Worm (Caenorhabditis elegans) whole organism, L4 larva: ENCODE results near the gene srtx-1.
A peak's percentile ranks its signal among the peaks of the same experiment; 100 is the strongest.

Experiments used
- F10B5.3 ChIP-seq: sonication (generic microtip); optimal IDR thresholded peaks from 2 replicates; lab custom pipeline; 2016; ENCODE audit warnings: mild to moderate bottlenecking, missing genetic modification characterization, missing compliant biosample characterization
- F37D6.2 ChIP-seq: sonication (generic microtip); optimal IDR thresholded peaks from 2 replicates; lab custom pipeline; 2016; ENCODE audit warnings: mild to moderate bottlenecking, missing genetic modification characterization, missing compliant biosample characterization
- F44E2.7 ChIP-seq: fragments of 200-800 bp; sonication (Bioruptor generic); IDR thresholded peaks from 2 replicates; pipeline ENCODE4 v2.1.2; 2022; ENCODE audit warnings: missing genetic modification characterization, missing compliant biosample characterization
- F49E8.2 ChIP-seq: sonication (generic microtip); optimal IDR thresholded peaks from 2 replicates; lab custom pipeline; 2016; ENCODE audit warnings: missing compliant biosample characterization, mild to moderate bottlenecking, missing genetic modification characterization, borderline replicate concordance
- T20F7.1 ChIP-seq: fragments of 200-800 bp; sonication (Bioruptor generic); optimal IDR thresholded peaks from 2 replicates; lab custom pipeline; 2018; ENCODE audit warnings: mild to moderate bottlenecking, missing genetic modification characterization, missing compliant biosample characterization
- Y105C5A.15 ChIP-seq: fragments of 200-800 bp; sonication (Bioruptor generic); IDR thresholded peaks from 2 replicates; pipeline ENCODE4 v1.3.6; 2022; ENCODE audit warnings: missing genetic modification characterization, missing compliant biosample characterization
- Y48G9A.11 ChIP-seq: fragments of 200-800 bp; sonication (Bioruptor generic); IDR thresholded peaks from 2 replicates; pipeline ENCODE4 v1.3.6; 2022; ENCODE audit warnings: missing genetic modification reagents, missing genetic modification characterization, missing compliant biosample characterization
- Y5F2A.4 ChIP-seq: fragments of 200-800 bp; sonication (Bioruptor generic); optimal IDR thresholded peaks from 2 replicates; lab custom pipeline; 2018; ENCODE audit warnings: mild to moderate bottlenecking, missing genetic modification characterization, missing compliant biosample characterization
- Y75B8A.6 ChIP-seq: fragments of 200-800 bp; sonication (Bioruptor generic); IDR thresholded peaks from 2 replicates; pipeline ENCODE4 v1.3.6; 2022; ENCODE audit warnings: missing genetic modification reagents, missing genetic modification characterization, missing compliant biosample characterization
- ZK546.5 ChIP-seq, 2 experiments: sonication (generic microtip); optimal IDR thresholded peaks; 2 replicates each; lab custom pipeline; 2017; ENCODE audit warnings: missing biosample characterization in 2 of 2, missing genetic modification characterization in 2 of 2
- aha-1 ChIP-seq: fragments of 150-350 bp; peaks from one replicate; lab custom pipeline; 2014; ENCODE audit warnings: missing biosample characterization, missing genetic modification characterization
- aly-2 ChIP-seq: sonication (generic microtip); optimal IDR thresholded peaks from 2 replicates; lab custom pipeline; 2018; ENCODE audit warnings: missing biosample characterization, missing genetic modification characterization
- ama-1 ChIP-seq: fragments of 150-350 bp; optimal IDR thresholded peaks from 2 replicates; lab custom pipeline; 2014; ENCODE audit warnings: inconsistent platforms, mixed read lengths
- arid-1 ChIP-seq: fragments of 200-800 bp; sonication (Bioruptor generic); conservative IDR thresholded peaks from 2 replicates; pipeline ENCODE4 v1.3.6; 2022; ENCODE audit warnings: missing genetic modification reagents, missing genetic modification characterization, missing compliant biosample characterization
- ceh-32 ChIP-seq: sonication (generic microtip); optimal IDR thresholded peaks from 2 replicates; lab custom pipeline; 2016; ENCODE audit warnings: mild to moderate bottlenecking, missing genetic modification characterization, missing compliant biosample characterization; ENCODE audit not compliant: poor library complexity
- ceh-44 ChIP-seq: fragments of 200-800 bp; sonication (Bioruptor generic); IDR thresholded peaks from 2 replicates; pipeline ENCODE4 v1.3.6; 2022; ENCODE audit warnings: missing genetic modification reagents, missing genetic modification characterization, missing compliant biosample characterization
- ceh-62 ChIP-seq: sonication (generic microtip); optimal IDR thresholded peaks from 2 replicates; lab custom pipeline; 2017; ENCODE audit warnings: missing biosample characterization, missing genetic modification characterization
- ceh-82 ChIP-seq: sonication (generic microtip); optimal IDR thresholded peaks from 2 replicates; lab custom pipeline; 2017; ENCODE audit warnings: missing biosample characterization, missing genetic modification characterization
- cey-2 ChIP-seq: sonication (generic microtip); optimal IDR thresholded peaks from 3 replicates; lab custom pipeline; 2017; ENCODE audit warnings: missing genetic modification characterization, mild to moderate bottlenecking, missing compliant biosample characterization, antibody characterized with exemption, borderline replicate concordance; ENCODE audit not compliant: insufficient read depth
- daf-12 ChIP-seq: fragments of 150-350 bp; optimal IDR thresholded peaks from 2 replicates; lab custom pipeline; 2014; ENCODE audit warnings: missing biosample characterization, missing genetic modification reagents, missing genetic modification characterization
- dmd-6 ChIP-seq: fragments of 200-800 bp; sonication (Bioruptor generic); IDR thresholded peaks from 2 replicates; pipeline ENCODE4 v1.3.6; 2022; ENCODE audit warnings: missing genetic modification reagents, missing genetic modification characterization, missing compliant biosample characterization
- duxl-1 ChIP-seq: sonication (generic microtip); optimal IDR thresholded peaks from 2 replicates; lab custom pipeline; 2016; ENCODE audit warnings: mild to moderate bottlenecking, missing genetic modification characterization, moderate library complexity, missing compliant biosample characterization; ENCODE audit not compliant: poor library complexity
- fkh-10 ChIP-seq: fragments of 150-350 bp; optimal IDR thresholded peaks from 2 replicates; lab custom pipeline; 2014; ENCODE audit warnings: missing biosample characterization, missing genetic modification reagents, missing genetic modification characterization
- gei-8 ChIP-seq: fragments of 200-800 bp; sonication (Bioruptor generic); optimal IDR thresholded peaks from 2 replicates; lab custom pipeline; 2018; ENCODE audit warnings: mild to moderate bottlenecking, missing genetic modification characterization, missing compliant biosample characterization
- hlh-30 ChIP-seq: sonication (generic microtip); optimal IDR thresholded peaks from 2 replicates; lab custom pipeline; 2017; ENCODE audit warnings: antibody characterized with exemption, mild to moderate bottlenecking, missing genetic modification characterization, missing compliant biosample characterization; ENCODE audit not compliant: insufficient read depth
- lim-7 ChIP-seq: fragments of 200-800 bp; sonication (Bioruptor generic); IDR thresholded peaks from 2 replicates; pipeline ENCODE4 v1.3.6; 2022; ENCODE audit warnings: missing genetic modification characterization, missing compliant biosample characterization
- lin-1 ChIP-seq: fragments of 200-800 bp; sonication (Bioruptor generic); IDR thresholded peaks from 2 replicates; pipeline ENCODE4 v1.3.6; 2022; ENCODE audit warnings: missing genetic modification reagents, missing genetic modification characterization, missing compliant biosample characterization
- lin-15B ChIP-seq: fragments of 150-350 bp; sonication (generic microtip); optimal IDR thresholded peaks from 3 replicates; lab custom pipeline; 2014; ENCODE audit warnings: missing biosample characterization, missing genetic modification characterization
- lin-29 ChIP-seq: fragments of 200-800 bp; sonication (Bioruptor generic); IDR thresholded peaks from 2 replicates; pipeline ENCODE4 v1.3.6; 2022; ENCODE audit warnings: missing genetic modification reagents, missing genetic modification characterization, missing compliant biosample characterization
- lin-38 ChIP-seq: fragments of 200-800 bp; sonication (Bioruptor generic); IDR thresholded peaks from 2 replicates; pipeline ENCODE4 v1.3.6; 2022; ENCODE audit warnings: missing genetic modification reagents, missing genetic modification characterization, missing compliant biosample characterization
- lin-39 ChIP-seq: fragments of 150-350 bp; optimal IDR thresholded peaks from 2 replicates; lab custom pipeline; 2014; ENCODE audit warnings: missing biosample characterization, missing genetic modification reagents, missing genetic modification characterization
- madf-5 ChIP-seq, 2 experiments: fragments of 200-800 bp; sonication (Bioruptor generic); IDR thresholded peaks; 2 replicates each; pipeline ENCODE4 v1.3.6; 2022; ENCODE audit warnings: missing compliant biosample characterization in 2 of 2, missing genetic modification characterization in 2 of 2
- mdt-29 ChIP-seq: fragments of 200-800 bp; sonication (Bioruptor generic); IDR thresholded peaks from 2 replicates; pipeline ENCODE4 v1.3.6; 2022; ENCODE audit warnings: missing genetic modification reagents, missing genetic modification characterization, missing compliant biosample characterization
- mes-2 ChIP-seq: sonication (generic microtip); optimal IDR thresholded peaks from 2 replicates; lab custom pipeline; 2016; ENCODE audit warnings: missing genotype, mild to moderate bottlenecking, missing genetic modification characterization, missing compliant biosample characterization; ENCODE audit not compliant: poor library complexity, severe bottlenecking
- mxl-2 ChIP-seq: fragments of 200-800 bp; sonication (Bioruptor generic); conservative IDR thresholded peaks from 2 replicates; pipeline ENCODE4 v1.3.6; 2022; ENCODE audit warnings: missing genetic modification reagents, missing genetic modification characterization, missing compliant biosample characterization
- nhr-11 ChIP-seq: fragments of 150-350 bp; optimal IDR thresholded peaks from 2 replicates; lab custom pipeline; 2014; ENCODE audit warnings: missing biosample characterization, missing genetic modification characterization
- nhr-237 ChIP-seq: sonication (generic microtip); optimal IDR thresholded peaks from 2 replicates; lab custom pipeline; 2017; ENCODE audit warnings: missing biosample characterization, missing genetic modification characterization
- nhr-76 ChIP-seq: fragments of 150-350 bp; optimal IDR thresholded peaks from 2 replicates; lab custom pipeline; 2014; ENCODE audit warnings: missing biosample characterization, missing genetic modification characterization
- pha-4 ChIP-seq, 2 experiments: fragments of 150-350 bp in 1 of 2; fragments of 200-800 bp in 1 of 2; sonication (Bioruptor generic) in 1 of 2; IDR thresholded peaks in 1 of 2; optimal IDR thresholded peaks in 1 of 2; 2 replicates each; pipeline versions ENCODE4 v1.3.6 to Lab custom; 2014 to 2022; ENCODE audit warnings: missing genetic modification characterization in 2 of 2, missing genetic modification reagents in 2 of 2, missing biosample characterization in 1 of 2, missing compliant biosample characterization in 1 of 2
- php-3 ChIP-seq: fragments of 200-800 bp; sonication (Bioruptor generic); IDR thresholded peaks from 2 replicates; pipeline ENCODE4 v1.3.6; 2022; ENCODE audit warnings: missing genetic modification reagents, missing genetic modification characterization, missing compliant biosample characterization
- rbr-2 ChIP-seq: sonication (generic microtip); optimal IDR thresholded peaks from 2 replicates; lab custom pipeline; 2016; ENCODE audit warnings: missing genotype, missing genetic modification characterization, missing compliant biosample characterization
- set-16 ChIP-seq: fragments of 200-800 bp; sonication (Bioruptor generic); IDR thresholded peaks from 2 replicates; pipeline ENCODE4 v1.3.6; 2022; ENCODE audit warnings: missing genetic modification reagents, missing genetic modification characterization, missing compliant biosample characterization
- spr-3 ChIP-seq: fragments of 200-800 bp; sonication (Bioruptor generic); optimal IDR thresholded peaks from 2 replicates; lab custom pipeline; 2018; ENCODE audit warnings: mild to moderate bottlenecking, missing genetic modification characterization, missing compliant biosample characterization
- unc-130 ChIP-seq: sonication (generic microtip); optimal IDR thresholded peaks from 2 replicates; lab custom pipeline; 2016; ENCODE audit warnings: missing genetic modification reagents, missing genetic modification characterization, missing compliant biosample characterization
- unc-39 ChIP-seq: sonication (generic microtip); optimal IDR thresholded peaks from 2 replicates; lab custom pipeline; 2017; ENCODE audit warnings: missing biosample characterization, missing genetic modification characterization
- vab-7 ChIP-seq: fragments of 200-800 bp; sonication (Bioruptor generic); IDR thresholded peaks from 2 replicates; pipeline ENCODE4 v1.3.6; 2022; ENCODE audit warnings: missing genetic modification reagents, missing genetic modification characterization, missing compliant biosample characterization
- zag-1 ChIP-seq: fragments of 150-350 bp; optimal IDR thresholded peaks from 2 replicates; lab custom pipeline; 2014; ENCODE audit warnings: missing biosample characterization, missing genetic modification characterization
- zfp-2 ChIP-seq: sonication (generic microtip); optimal IDR thresholded peaks from 2 replicates; lab custom pipeline; 2016; ENCODE audit warnings: mild to moderate bottlenecking, missing genetic modification characterization, missing compliant biosample characterization
- zip-11 ChIP-seq: fragments of 200-800 bp; sonication (Bioruptor generic); IDR thresholded peaks from 2 replicates; pipeline ENCODE4 v1.3.6; 2022; ENCODE audit warnings: missing genetic modification characterization, missing compliant biosample characterization
- zip-2 ChIP-seq: fragments of 150-350 bp; optimal IDR thresholded peaks from 2 replicates; lab custom pipeline; 2014; ENCODE audit warnings: missing biosample characterization, missing genetic modification characterization
- ztf-11 ChIP-seq: fragments of 150-350 bp; optimal IDR thresholded peaks from 2 replicates; lab custom pipeline; 2014; ENCODE audit warnings: missing biosample characterization, missing genetic modification characterization
- ztf-7 ChIP-seq: fragments of 150-350 bp; optimal IDR thresholded peaks from 2 replicates; lab custom pipeline; 2014; ENCODE audit warnings: missing biosample characterization, missing genetic modification characterization

The srtx-1 gene

ce11 chrIV:7402077-7402476, 18.9 kb upstream of the srtx-1 start (continued):
- TF ChIP-seq ceh-62 (tag; lab: Kevin White, UChicago) (no peak), lin-1 (GFP tag; lab: Robert Waterston, UW) (no peak), aha-1 (tag; lab: Kevin White, UChicago) (peak; percentile 97), aly-2 (no peak), daf-12 (tag; lab: Kevin White, UChicago) (no peak), ztf-7 (tag; lab: Kevin White, UChicago) (no peak), Y105C5A.15 (GFP tag; lab: Robert Waterston, UW) (no peak), Y75B8A.6 (GFP tag; lab: Robert Waterston, UW) (no peak), cey-2 (no peak), php-3 (no peak), Y5F2A.4 (no peak), mes-2 (tag; lab: Kevin White, UChicago) (peak; percentile 15), F44E2.7 (GFP tag; lab: Robert Waterston, UW) (no peak), zip-11 (GFP tag; lab: Robert Waterston, UW) (no peak), mdt-29 (GFP tag; lab: Robert Waterston, UW) (no peak), ztf-11 (tag; lab: Kevin White, UChicago) (no peak), F10B5.3 (tag; lab: Kevin White, UChicago) (no peak), unc-39 (tag; lab: Kevin White, UChicago) (no peak), fkh-10 (GFP tag; lab: Kevin White, UChicago) (peak; percentile 97), ceh-32 (no peak), vab-7 (GFP tag; lab: Robert Waterston, UW) (peak; percentile 61; the same call in 1 of the 2 replicates), T20F7.1 (GFP tag; lab: Kevin White, UChicago) (no peak), unc-130 (GFP tag; lab: Kevin White, UChicago) (no peak), Y48G9A.11 (GFP tag; lab: Robert Waterston, UW) (no peak), ama-1 (lab: Kevin White, UChicago) (no peak), nhr-11 (tag; lab: Kevin White, UChicago) (peak; percentile 77), zip-2 (no peak), nhr-76 (tag; lab: Kevin White, UChicago) (no peak), gei-8 (no peak), arid-1 (GFP tag; lab: Robert Waterston, UW) (no peak), F49E8.2 (tag; lab: Kevin White, UChicago) (no peak), lin-15B (tag; lab: Kevin White, UChicago) (no peak), zag-1 (no peak), lin-29 (GFP tag; lab: Robert Waterston, UW) (no peak), zfp-2 (tag; lab: Kevin White, UChicago) (no peak), hlh-30 (tag; lab: Kevin White, UChicago) (peak; percentile 42), lin-38 (GFP tag; lab: Robert Waterston, UW) (no peak; the same call in 1 of the 2 replicates), rbr-2 (tag; lab: Kevin White, UChicago) (peak; percentile 89), ZK546.5 (tag; optimal IDR thresholded peaks at IDR 0.05; lab: Kevin White, UChicago) (no peak), F37D6.2 (tag; lab: Kevin White, UChicago) (peak; percentile 94), lin-39 (tag; lab: Kevin White, UChicago) (no peak), ceh-44 (GFP tag; lab: Robert Waterston, UW) (no peak), spr-3 (no peak), mxl-2 (GFP tag; lab: Robert Waterston, UW) (no peak), madf-5 (GFP tag; IDR thresholded peaks at IDR 0.05; lab: Robert Waterston, UW) (no peak), lim-7 (no peak), dmd-6 (GFP tag; lab: Robert Waterston, UW) (peak; percentile 28; the same call in 1 of the 2 replicates), set-16 (peak; percentile 97), nhr-237 (tag; lab: Kevin White, UChicago) (no peak), ceh-82 (no peak), duxl-1 (no peak), pha-4 (GFP tag; IDR thresholded peaks at IDR 0.05; lab: Robert Waterston, UW) (no peak), pha-4 (tag; optimal IDR thresholded peaks at IDR 0.05; lab: Kevin White, UChicago) (no peak)
